Worm (Caenorhabditis elegans) whole organism, L2 larva: ENCODE measurements around the gene ifta-2.

ENCODE experiments used
- aly-2 ChIP-seq: fragments of 150-350 bp; optimal IDR thresholded peaks from 2 replicates; lab custom pipeline; 2014; ENCODE audit warnings: missing biosample characterization, missing genetic modification characterization
- nhr-10 ChIP-seq: sonication (generic microtip); optimal IDR thresholded peaks from 2 replicates; lab custom pipeline; 2017; ENCODE audit warnings: missing biosample characterization, missing genetic modification characterization

- TF ChIP-seq aly-2 (tag; lab: Kevin White, UChicago) (no peak), nhr-10 (tag; lab: Kevin White, UChicago) (no peak)
Measured at ce11 chrIV:17341033-17341432, 39.2 kb upstream of the ifta-2 start.
